Worm (Caenorhabditis elegans): Measurements from ENCODE around the gene C42D4.18.
A peak's percentile ranks its signal among the peaks of the same experiment; 100 is the strongest.

The C42D4.18 gene

ce11 chrIV:7188030-7188429 lies 21.4 kb downstream of the C42D4.18 start, which contains the start of gene C42D4.13:
TSS of gene C42D4.13 (minus strand) at chrIV:7188130.
- TF ChIP-seq dpl-1 (GFP tag; optimal IDR thresholded peaks at IDR 0.05) (no peak), sdz-38 (tag; optimal IDR thresholded peaks at IDR 0.05) (no peak), hrde-1 (tag; optimal IDR thresholded peaks at IDR 0.05; ENCODE audit: borderline replicate concordance) (no peak), nhr-80 (tag; optimal IDR thresholded peaks at IDR 0.05) (no peak), D2030.7 (GFP tag; IDR thresholded peaks at IDR 0.05) (no peak), F37B4.10 (GFP tag; IDR thresholded peaks at IDR 0.05) (no peak), ceh-58 (GFP tag; IDR thresholded peaks at IDR 0.05) (no peak), mcd-1 (GFP tag; IDR thresholded peaks at IDR 0.05) (no peak), madf-6 (GFP tag; IDR thresholded peaks at IDR 0.05) (no peak), hmg-20 (GFP tag; IDR thresholded peaks at IDR 0.05) (no peak), ets-4 (GFP tag; optimal IDR thresholded peaks at IDR 0.05) (no peak), cebp-2 (GFP tag; IDR thresholded peaks at IDR 0.05) (no peak), F49E8.2 (tag; optimal IDR thresholded peaks at IDR 0.05; ENCODE audit: insufficient read depth) (no peak), tbx-9 (tag; optimal IDR thresholded peaks at IDR 0.05; ENCODE audit: borderline replicate concordance) (no peak), aptf-2 (GFP tag; conservative IDR thresholded peaks at IDR 0.05) (no peak), atf-7 (tag; optimal IDR thresholded peaks at IDR 0.05) (no peak), F39B2.1 (GFP tag; IDR thresholded peaks at IDR 0.05) (no peak)

- TF ChIP-seq sdz-38 (tag; optimal IDR thresholded peaks at IDR 0.05) (no peak), lin-54 (GFP tag; optimal IDR thresholded peaks at IDR 0.05) (peak; percentile 11), hlh-12 (tag; optimal IDR thresholded peaks at IDR 0.05) (no peak), rpc-1 (optimal IDR thresholded peaks at IDR 0.05) (no peak), rpc-1 (tag; optimal IDR thresholded peaks at IDR 0.05) (no peak), tbx-9 (tag; optimal IDR thresholded peaks at IDR 0.05; ENCODE audit: borderline replicate concordance) (no peak), madf-3 (GFP tag; IDR thresholded peaks at IDR 0.05) (no peak), tbp1 (GFP tag; optimal IDR thresholded peaks at IDR 0.05) (peak; percentile 53), ZK185.1 (tag; optimal IDR thresholded peaks at IDR 0.05; ENCODE audit: poor library complexity, severe bottlenecking) (peak; percentile 7), egl-18 (GFP tag; IDR thresholded peaks at IDR 0.05) (no peak), F22D6.2 (tag; optimal IDR thresholded peaks at IDR 0.05) (no peak), attf-3 (GFP tag; conservative IDR thresholded peaks at IDR 0.05) (no peak), C17E4.6 (GFP tag; IDR thresholded peaks at IDR 0.05) (no peak), egrh-3 (GFP tag; IDR thresholded peaks at IDR 0.05) (no peak), F33H1.4 (GFP tag; IDR thresholded peaks at IDR 0.05) (no peak), F57C9.4 (tag; optimal IDR thresholded peaks at IDR 0.05) (no peak), attf-6 (GFP tag; IDR thresholded peaks at IDR 0.05) (no peak), B0035.1 (tag; optimal IDR thresholded peaks at IDR 0.05) (no peak), ztf-22 (GFP tag; optimal IDR thresholded peaks at IDR 0.05) (peak; percentile 54), mcd-1 (GFP tag; IDR thresholded peaks at IDR 0.05) (no peak), lsl-1 (GFP tag; optimal IDR thresholded peaks at IDR 0.05) (no peak), T26A5.8 (tag; optimal IDR thresholded peaks at IDR 0.05) (no peak), cebp-1 (GFP tag; IDR thresholded peaks at IDR 0.05) (no peak), cebp-1 (tag; optimal IDR thresholded peaks at IDR 0.05) (no peak), Y56A3A.18 (GFP tag; IDR thresholded peaks at IDR 0.05) (no peak), Y95B8A.8 (GFP tag; IDR thresholded peaks at IDR 0.05) (no peak), ztf-26 (tag; optimal IDR thresholded peaks at IDR 0.05) (peak; percentile 31), repo-1 (tag; optimal IDR thresholded peaks at IDR 0.05) (no peak), mel-28 (tag; optimal IDR thresholded peaks at IDR 0.05; ENCODE audit: borderline replicate concordance) (no peak), bed-2 (GFP tag; IDR thresholded peaks at IDR 0.05) (no peak), sptf-2 (GFP tag; optimal IDR thresholded peaks at IDR 0.05) (no peak), nhr-120 (GFP tag; IDR thresholded peaks at IDR 0.05) (no peak), zim-3 (tag; optimal IDR thresholded peaks at IDR 0.05) (no peak), atf-7 (tag; optimal IDR thresholded peaks at IDR 0.05) (peak; percentile 66)
Measured at ce11 chrIV:7188528-7189422, 22.2 kb downstream of the C42D4.18 start, which contains the start of gene srlf-7. TSS of gene srlf-7 (plus strand) at chrIV:7189287.

Data from whole organism, young adult.